Worm (Caenorhabditis elegans): ENCODE measurements around the gene K07E3.2.

Gene K07E3.2

ce11 chrX:8089916-8090315 lies 14.2 kb upstream of the K07E3.2 start (continued):
- no peak for TF ChIP-seq aly-2 (tag; optimal IDR thresholded peaks at IDR 0.05)
- TF ChIP-seq nhr-237 (tag; optimal IDR thresholded peaks at IDR 0.05) = no peak
- no peak for TF ChIP-seq nhr-76 (tag; optimal IDR thresholded peaks at IDR 0.05)
- TF ChIP-seq sptf-1 (tag; optimal IDR thresholded peaks at IDR 0.05) = no peak
- no peak for TF ChIP-seq snpc-4 (tag; optimal IDR thresholded peaks at IDR 0.05)
- no peak for TF ChIP-seq nhr-77 (tag; optimal IDR thresholded peaks at IDR 0.05)
- peak; percentile 1 for TF ChIP-seq swsn-7 (tag; optimal IDR thresholded peaks at IDR 0.05)
- TF ChIP-seq vab-15 (tag; optimal IDR thresholded peaks at IDR 0.05) = peak; percentile 19
- no peak for TF ChIP-seq dpl-1 (GFP tag; optimal IDR thresholded peaks at IDR 0.05)
- no peak for TF ChIP-seq isw-1 (GFP tag; IDR thresholded peaks at IDR 0.05)
- TF ChIP-seq fkh-4 (tag; optimal IDR thresholded peaks at IDR 0.05; ENCODE audit: borderline replicate concordance) = no peak
- TF ChIP-seq nhr-19 (GFP tag; conservative IDR thresholded peaks at IDR 0.05) = peak; percentile 38
- peak; percentile 68 for TF ChIP-seq nhr-47 (tag; optimal IDR thresholded peaks at IDR 0.05)
- TF ChIP-seq unc-30 (tag; optimal IDR thresholded peaks at IDR 0.05) = no peak
- TF ChIP-seq lin-35 (GFP tag; optimal IDR thresholded peaks at IDR 0.05) = peak in 1 of 2 experiments; percentile 49
- TF ChIP-seq nhr-11 (tag; optimal IDR thresholded peaks at IDR 0.05) = peak; percentile 31
- TF ChIP-seq dsc-1 (tag; optimal IDR thresholded peaks at IDR 0.05) = peak; percentile 89

- TF ChIP-seq unc-30 (tag; optimal IDR thresholded peaks at IDR 0.05) (no peak), tlp-1 (tag; optimal IDR thresholded peaks at IDR 0.05) (no peak), elt-2 (tag; optimal IDR thresholded peaks at IDR 0.05) (peak; percentile 1), snu-23 (GFP tag; optimal IDR thresholded peaks at IDR 0.05) (no peak)
These were observed 5.2 kb upstream of the K07E3.2 start, which contains the start of gene catp-5 for ce11 chrX:8098813-8099360. Gene catp-5, minus strand, starts transcription at chrX:8098863.

- no peak for TF ChIP-seq nhr-47 (tag; optimal IDR thresholded peaks at IDR 0.05)
- TF ChIP-seq nhr-12 (tag; optimal IDR thresholded peaks at IDR 0.05) = no peak
- no peak for TF ChIP-seq Y116A8C.19 (tag; optimal IDR thresholded peaks at IDR 0.05; ENCODE audit: borderline replicate concordance)
- TF ChIP-seq alr-1 (tag; optimal IDR thresholded peaks at IDR 0.05; ENCODE audit: borderline replicate concordance) = no peak
- TF ChIP-seq grh-1 (GFP tag; IDR thresholded peaks at IDR 0.05) = no peak
- no peak for TF ChIP-seq mep-1 (tag; optimal IDR thresholded peaks at IDR 0.05)
- no peak for TF ChIP-seq aly-2 (tag; optimal IDR thresholded peaks at IDR 0.05)
- TF ChIP-seq nhr-84 (tag; optimal IDR thresholded peaks at IDR 0.05) = no peak
- TF ChIP-seq snpc-4 (tag; optimal IDR thresholded peaks at IDR 0.05) = no peak
- TF ChIP-seq nhr-11 (tag; optimal IDR thresholded peaks at IDR 0.05) = no peak
- no peak for TF ChIP-seq C34B4.2 (tag; optimal IDR thresholded peaks at IDR 0.05)
- no peak for TF ChIP-seq lin-39 (tag; optimal IDR thresholded peaks at IDR 0.05)
- TF ChIP-seq irx-1 (tag; optimal IDR thresholded peaks at IDR 0.05) = no peak
- TF ChIP-seq sup-37 (GFP tag; optimal IDR thresholded peaks at IDR 0.05) = no peak
- TF ChIP-seq mef-2 (tag; optimal IDR thresholded peaks at IDR 0.05) = no peak
- no peak for TF ChIP-seq ceh-88 (GFP tag; IDR thresholded peaks at IDR 0.05)
- TF ChIP-seq vab-15 (tag; optimal IDR thresholded peaks at IDR 0.05) = no peak
These were observed 3.8 kb downstream of the K07E3.2 start, which contains the start of gene K07E3.9 for ce11 chrX:8107921-8108320. Gene K07E3.9, plus strand, starts transcription at chrX:8108221.

- TF ChIP-seq aly-2 (tag; optimal IDR thresholded peaks at IDR 0.05) (no peak), hlh-4 (tag; optimal IDR thresholded peaks at IDR 0.05) (no peak), ceh-8 (GFP tag; optimal IDR thresholded peaks at IDR 0.05) (no peak), mdl-1 (tag; optimal IDR thresholded peaks at IDR 0.05) (peak in 1 of 2 experiments; percentile 33), hlh-17 (GFP tag; optimal IDR thresholded peaks at IDR 0.05; ENCODE audit: borderline replicate concordance) (no peak), irx-1 (tag; optimal IDR thresholded peaks at IDR 0.05) (peak; percentile 2), grh-1 (GFP tag; IDR thresholded peaks at IDR 0.05) (no peak), unc-62 (GFP tag; optimal IDR thresholded peaks at IDR 0.05) (no peak), dpl-1 (GFP tag; optimal IDR thresholded peaks at IDR 0.05) (peak in 1 of 3 experiments; percentile 47), rnt-1 (tag; optimal IDR thresholded peaks at IDR 0.05) (peak; percentile 58), lin-15B (tag; optimal IDR thresholded peaks at IDR 0.05) (no peak), nhr-19 (GFP tag; conservative IDR thresholded peaks at IDR 0.05) (0 out of 2 replicates have a peak, but pooled peaks have one; percentile 17), sup-37 (GFP tag; optimal IDR thresholded peaks at IDR 0.05) (no peak), vab-15 (tag; optimal IDR thresholded peaks at IDR 0.05) (no peak), lin-14 (GFP tag; optimal IDR thresholded peaks at IDR 0.05) (peak; percentile 52), nhr-47 (tag; optimal IDR thresholded peaks at IDR 0.05) (peak; percentile 49), skn-1 (tag; optimal IDR thresholded peaks at IDR 0.05) (peak; percentile 31), ceh-82 (tag; optimal IDR thresholded peaks at IDR 0.05) (no peak), swsn-7 (tag; optimal IDR thresholded peaks at IDR 0.05) (peak; percentile 28), snu-23 (GFP tag; optimal IDR thresholded peaks at IDR 0.05) (peak; percentile 51), ztf-11 (tag; optimal IDR thresholded peaks at IDR 0.05) (no peak), nhr-71 (tag; optimal IDR thresholded peaks at IDR 0.05) (peak; percentile 40), mep-1 (tag; optimal IDR thresholded peaks at IDR 0.05) (peak; percentile 70), aha-1 (tag; optimal IDR thresholded peaks at IDR 0.05) (no peak), lin-35 (GFP tag; optimal IDR thresholded peaks at IDR 0.05) (peak in 1 of 2 experiments; percentile 27)
These were observed 5.4 kb downstream of the K07E3.2 start for ce11 chrX:8109531-8109930.

Data from whole organism, L1 larva.